Worm (Caenorhabditis elegans): ENCODE results near the gene acbp-5.

- TF ChIP-seq nhr-12 (tag; optimal IDR thresholded peaks at IDR 0.05), result no peak
- TF ChIP-seq unc-62 (GFP tag; optimal IDR thresholded peaks at IDR 0.05), result no peak
- TF ChIP-seq blmp-1 (tag; optimal IDR thresholded peaks at IDR 0.05), result no peak
- no peak for TF ChIP-seq mep-1 (tag; optimal IDR thresholded peaks at IDR 0.05)
- TF ChIP-seq nhr-237 (tag; optimal IDR thresholded peaks at IDR 0.05), result no peak
- no peak for TF ChIP-seq ztf-11 (tag; optimal IDR thresholded peaks at IDR 0.05)
- TF ChIP-seq lsy-2 (tag; optimal IDR thresholded peaks at IDR 0.05), result no peak
- no peak for TF ChIP-seq lin-13 (tag; optimal IDR thresholded peaks at IDR 0.05)
- no peak for TF ChIP-seq M03D4.4 (tag; optimal IDR thresholded peaks at IDR 0.05)
Observed at ce11 chrIII:13607833-13608232, 33.7 kb downstream of the acbp-5 start, which contains the start of gene shpk-1.

All from whole organism, mixed stage, embryonic.